Worm (Caenorhabditis elegans) whole organism, L2 larva: ENCODE data around the gene cwn-2.

ENCODE experiments used
- ZK546.5 ChIP-seq: sonication (generic microtip); optimal IDR thresholded peaks from 2 replicates; lab custom pipeline; 2017; ENCODE audit warnings: missing biosample characterization, missing genetic modification characterization
- ama-1 ChIP-seq: fragments of 150-350 bp; optimal IDR thresholded peaks from 2 replicates; lab custom pipeline; 2018; ENCODE audit warnings: inconsistent platforms
- egl-27 ChIP-seq: sonication (generic microtip); optimal IDR thresholded peaks from 3 replicates; lab custom pipeline; 2017; ENCODE audit warnings: missing biosample characterization, missing genetic modification reagents, missing genetic modification characterization

DNA sequence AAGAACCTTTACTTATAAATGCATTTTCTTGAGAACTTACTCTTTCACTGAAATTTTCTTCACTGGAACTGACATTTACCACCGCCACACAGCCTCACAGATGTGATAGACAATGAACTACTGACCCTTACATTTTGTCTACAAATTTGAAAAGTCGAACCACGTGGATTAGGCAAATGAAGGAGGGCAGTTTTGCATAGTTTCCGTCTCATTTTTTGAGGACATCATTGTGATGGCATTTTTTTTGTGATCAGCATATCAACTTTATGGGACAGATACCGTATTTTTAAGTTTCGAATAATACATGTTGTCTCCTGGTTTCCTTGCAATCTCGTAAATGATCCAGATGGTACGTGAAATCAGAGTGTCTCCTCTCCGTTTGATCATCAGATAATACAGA lies 4.9 kb downstream of the cwn-2 start, which contains the start of gene W01B6.3:
- TF ChIP-seq ZK546.5 (tag; lab: Kevin White, UChicago) (no peak), ama-1 (no peak), egl-27 (no peak)
